Worm (Caenorhabditis elegans) whole organism, early embryonic: ENCODE results near the gene ZK688.5.

ENCODE experiments used
- F13C5.2 ChIP-seq: sonication (generic microtip); optimal IDR thresholded peaks from 2 replicates; lab custom pipeline; 2017; ENCODE audit warnings: mild to moderate bottlenecking, missing genetic modification characterization, inconsistent platforms, missing compliant biosample characterization
- ama-1 ChIP-seq: fragments of 150-350 bp; optimal IDR thresholded peaks from 2 replicates; lab custom pipeline; 2014
- ets-7 ChIP-seq: sonication (generic microtip); optimal IDR thresholded peaks from 2 replicates; lab custom pipeline; 2016; ENCODE audit warnings: missing genotype, missing genetic modification characterization, missing compliant biosample characterization
- flt-1 ChIP-seq: fragments of 200-800 bp; sonication (Bioruptor generic); IDR thresholded peaks from 2 replicates; pipeline ENCODE4 v1.3.6; 2022; ENCODE audit warnings: missing genetic modification characterization, missing compliant biosample characterization
- hmg-4 ChIP-seq: fragments of 200-800 bp; sonication (Bioruptor generic); optimal IDR thresholded peaks from 2 replicates; lab custom pipeline; 2018; ENCODE audit warnings: mild to moderate bottlenecking, missing genetic modification characterization, missing compliant biosample characterization
- hnd-1 ChIP-seq: sonication (generic microtip); optimal IDR thresholded peaks from 2 replicates; lab custom pipeline; 2016; ENCODE audit warnings: missing genetic modification characterization, missing compliant biosample characterization
- pes-1 ChIP-seq: fragments of 200-800 bp; sonication (Bioruptor generic); IDR thresholded peaks from 2 replicates; pipeline ENCODE4 v1.3.6; 2022; ENCODE audit warnings: missing genetic modification reagents, missing genetic modification characterization, missing compliant biosample characterization
- scrt-1 ChIP-seq: fragments of 200-800 bp; sonication (Bioruptor generic); IDR thresholded peaks from 2 replicates; pipeline ENCODE4 v1.3.6; 2022; ENCODE audit warnings: missing genetic modification characterization, missing compliant biosample characterization
- sea-1 ChIP-seq: fragments of 200-800 bp; sonication (Bioruptor generic); conservative IDR thresholded peaks from 2 replicates; pipeline ENCODE4 v1.3.6; 2022; ENCODE audit warnings: missing genetic modification characterization, missing compliant biosample characterization
- tbx-11 ChIP-seq: fragments of 200-800 bp; sonication (Bioruptor generic); IDR thresholded peaks from 2 replicates; pipeline ENCODE4 v1.3.6; 2022; ENCODE audit warnings: missing genetic modification characterization, missing compliant biosample characterization
- tra-4 ChIP-seq: sonication (generic microtip); optimal IDR thresholded peaks from 2 replicates; lab custom pipeline; 2017; ENCODE audit warnings: missing genetic modification characterization, missing compliant biosample characterization

- TF ChIP-seq ets-7 (tag; lab: Kevin White, UChicago): no peak
- TF ChIP-seq tra-4 (tag; lab: Kevin White, UChicago): no peak
- no peak for TF ChIP-seq ama-1 (lab: Kevin White, UChicago)
- no peak for TF ChIP-seq tbx-11
- no peak for TF ChIP-seq sea-1 (GFP tag; lab: Robert Waterston, UW)
- TF ChIP-seq F13C5.2 (tag; lab: Kevin White, UChicago): no peak
- TF ChIP-seq hmg-4 (GFP tag; lab: Kevin White, UChicago): no peak
- no peak for TF ChIP-seq pes-1 (GFP tag; lab: Robert Waterston, UW)
- TF ChIP-seq flt-1 (GFP tag; lab: Robert Waterston, UW): no peak
- no peak for TF ChIP-seq scrt-1 (GFP tag; lab: Robert Waterston, UW)
- TF ChIP-seq hnd-1 (tag; lab: Kevin White, UChicago): no peak
Measured at ce11 chrIII:7911621-7912020, 20.2 kb upstream of the ZK688.5 start, which contains the start of gene ZK688.7.
